Fruit fly (Drosophila melanogaster) whole organism, wandering third instar larva: ENCODE measurements around the gene CG17190.

Experiments used
- Abd-B ChIP-seq: fragments of >200 bp; optimal IDR thresholded peaks from 2 replicates; lab custom pipeline; 2017; ENCODE audit warnings: missing biosample characterization, missing genetic modification characterization
- CG32264 ChIP-seq: fragments of 200-800 bp; sonication (Bioruptor generic); optimal IDR thresholded peaks from 2 replicates; lab custom pipeline; 2016; ENCODE audit warnings: missing biosample characterization, missing genetic modification characterization
- CG9705 ChIP-seq: fragments of 200-800 bp; sonication (Bioruptor generic); optimal IDR thresholded peaks from 2 replicates; lab custom pipeline; 2018; ENCODE audit warnings: missing biosample characterization, mild to moderate bottlenecking, missing genetic modification characterization
- CrebA ChIP-seq: fragments of 200-800 bp; sonication (Bioruptor generic); optimal IDR thresholded peaks from 2 replicates; lab custom pipeline; 2016; ENCODE audit warnings: missing biosample characterization, mild to moderate bottlenecking, missing genetic modification characterization, borderline replicate concordance
- Dfd ChIP-seq: fragments of >200 bp; optimal IDR thresholded peaks from 2 replicates; lab custom pipeline; 2017; ENCODE audit warnings: missing biosample characterization, missing genetic modification characterization
- Dif ChIP-seq: fragments of 200-275, 200-300 bp; sonication (Bioruptor generic); optimal IDR thresholded peaks from 2 replicates; lab custom pipeline; 2018; ENCODE audit warnings: missing biosample characterization, missing genetic modification characterization; ENCODE audit not compliant: partially characterized antibody
- GATAd ChIP-seq: sonication (Bioruptor generic); optimal IDR thresholded peaks from 2 replicates; lab custom pipeline; 2016; ENCODE audit warnings: missing biosample characterization, missing genetic modification characterization
- HLH106 ChIP-seq: fragments of 200-800 bp; optimal IDR thresholded peaks from 3 replicates; lab custom pipeline; 2019; ENCODE audit warnings: missing biosample characterization, mild to moderate bottlenecking, missing genetic modification characterization, moderate library complexity
- Hnf4 ChIP-seq: fragments of 200-800 bp; sonication (Bioruptor generic); optimal IDR thresholded peaks from 2 replicates; lab custom pipeline; 2016; ENCODE audit warnings: missing biosample characterization, mild to moderate bottlenecking, missing genetic modification characterization
- Hr78 ChIP-seq: fragments of >200 bp; optimal IDR thresholded peaks from 2 replicates; lab custom pipeline; 2017; ENCODE audit warnings: missing biosample characterization, missing genetic modification characterization
- Hr83 ChIP-seq: fragments of 200-300 bp; sonication (Bioruptor generic); optimal IDR thresholded peaks from 2 replicates; lab custom pipeline; 2016; ENCODE audit warnings: missing biosample characterization, mild to moderate bottlenecking, missing genetic modification characterization, moderate library complexity; ENCODE audit not compliant: poor library complexity, severe bottlenecking
- Jra ChIP-seq: sonication (Bioruptor generic); optimal IDR thresholded peaks from 2 replicates; lab custom pipeline; 2016; ENCODE audit warnings: missing biosample characterization, missing genetic modification characterization
- Mio ChIP-seq: sonication (Bioruptor generic); optimal IDR thresholded peaks from 2 replicates; lab custom pipeline; 2016; ENCODE audit warnings: missing biosample characterization, missing genetic modification characterization
- Myc ChIP-seq: fragments of >200 bp; optimal IDR thresholded peaks from 2 replicates; lab custom pipeline; 2017
- N ChIP-seq: fragments of >200 bp; optimal IDR thresholded peaks from 2 replicates; lab custom pipeline; 2018; ENCODE audit warnings: missing biosample characterization, missing external identifiers, missing genetic modification characterization
- OdsH ChIP-seq: fragments of 200-800 bp; sonication (Bioruptor generic); optimal IDR thresholded peaks from 2 replicates; lab custom pipeline; 2016; ENCODE audit warnings: missing biosample characterization, mild to moderate bottlenecking, missing genetic modification characterization
- Rel ChIP-seq, 2 experiments: fragments of 200-800 bp; sonication (Bioruptor generic) in 1 of 2; optimal IDR thresholded peaks; 2 replicates in 1 of 2; 3 replicates in 1 of 2; lab custom pipeline; 2016 to 2019; ENCODE audit warnings: mild to moderate bottlenecking in 2 of 2, missing biosample characterization in 2 of 2, missing genetic modification characterization in 2 of 2, moderate library complexity in 1 of 2
- Sp1 ChIP-seq: fragments of 200-800 bp; sonication (Bioruptor generic); optimal IDR thresholded peaks from 3 replicates; lab custom pipeline; 2019; ENCODE audit warnings: missing biosample characterization, mild to moderate bottlenecking, missing genetic modification characterization, moderate library complexity
- Vsx2 ChIP-seq: fragments of 200-300, 225-300 bp; sonication (Bioruptor generic); optimal IDR thresholded peaks from 2 replicates; lab custom pipeline; 2018; ENCODE audit warnings: missing biosample characterization, missing genetic modification characterization; ENCODE audit not compliant: partially characterized antibody
- br ChIP-seq: fragments of 200-800 bp; sonication (Bioruptor generic); optimal IDR thresholded peaks from 2 replicates; lab custom pipeline; 2016; ENCODE audit warnings: missing biosample characterization, missing genetic modification characterization
- brk ChIP-seq: fragments of 200-800 bp; sonication (Bioruptor generic); optimal IDR thresholded peaks from 2 replicates; lab custom pipeline; 2016; ENCODE audit warnings: missing biosample characterization, mild to moderate bottlenecking, missing genetic modification characterization
- dl ChIP-seq, 2 experiments: fragments of 175-275, 200-275 bp in 1 of 2; fragments of 200-275 bp in 1 of 2; sonication (Bioruptor generic); optimal IDR thresholded peaks; lab custom pipeline; 2018; ENCODE audit warnings: mild to moderate bottlenecking in 2 of 2, missing biosample characterization in 2 of 2, missing genetic modification characterization in 2 of 2, moderate library complexity in 2 of 2; ENCODE audit not compliant: partially characterized antibody in 2 of 2, insufficient read depth in 1 of 2
- dmrt93B ChIP-seq: fragments of 200-800 bp; sonication (Bioruptor generic); optimal IDR thresholded peaks from 2 replicates; lab custom pipeline; 2018; ENCODE audit warnings: missing biosample characterization, mild to moderate bottlenecking, missing genetic modification characterization
- dsf ChIP-seq: sonication (Bioruptor generic); optimal IDR thresholded peaks from 2 replicates; lab custom pipeline; 2016; ENCODE audit warnings: missing biosample characterization, missing genetic modification characterization, borderline replicate concordance
- ey ChIP-seq: fragments of 200-800 bp; sonication (Bioruptor generic); optimal IDR thresholded peaks from 2 replicates; lab custom pipeline; 2016; ENCODE audit warnings: missing biosample characterization, missing genetic modification characterization
- foxo ChIP-seq, 2 experiments: fragments of 200-800 bp; sonication (Bioruptor generic); optimal IDR thresholded peaks; 2 replicates in 1 of 2; 3 replicates in 1 of 2; lab custom pipeline; 2016 to 2017; ENCODE audit warnings: missing biosample characterization in 2 of 2, missing genetic modification characterization in 2 of 2
- fru ChIP-seq: fragments of 200-800 bp; sonication (Bioruptor generic); optimal IDR thresholded peaks from 3 replicates; lab custom pipeline; 2016; ENCODE audit warnings: missing biosample characterization, mild to moderate bottlenecking, missing genetic modification characterization
- h ChIP-seq: fragments of 200-800 bp; sonication (Bioruptor generic); optimal IDR thresholded peaks from 3 replicates; lab custom pipeline; 2016; ENCODE audit warnings: missing biosample characterization, mild to moderate bottlenecking, missing genetic modification characterization
- jim ChIP-seq: fragments of 175-275, 200-325 bp; sonication (Bioruptor generic); optimal IDR thresholded peaks from 2 replicates; lab custom pipeline; 2016; ENCODE audit warnings: missing biosample characterization, mild to moderate bottlenecking, missing genetic modification characterization
- lola ChIP-seq: fragments of >200 bp; optimal IDR thresholded peaks from 2 replicates; lab custom pipeline; 2017; ENCODE audit warnings: missing biosample characterization, missing genetic modification characterization
- pan ChIP-seq: fragments of >200 bp; optimal IDR thresholded peaks from 2 replicates; lab custom pipeline; 2017
- psq ChIP-seq: fragments of 200-800 bp; sonication (Bioruptor generic); optimal IDR thresholded peaks from 3 replicates; lab custom pipeline; 2017; ENCODE audit warnings: missing biosample characterization, mild to moderate bottlenecking, missing genetic modification characterization, moderate library complexity
- rgr ChIP-seq: fragments of 200-800 bp; sonication (Bioruptor generic); optimal IDR thresholded peaks from 3 replicates; lab custom pipeline; 2016; ENCODE audit warnings: missing biosample characterization, mild to moderate bottlenecking, missing genetic modification characterization
- sage ChIP-seq: fragments of 200-800 bp; sonication (Bioruptor generic); optimal IDR thresholded peaks from 2 replicates; lab custom pipeline; 2016; ENCODE audit warnings: missing biosample characterization, mild to moderate bottlenecking, missing genetic modification characterization
- sv ChIP-seq: fragments of 200-800 bp; sonication (Bioruptor generic); optimal IDR thresholded peaks from 3 replicates; lab custom pipeline; 2016; ENCODE audit warnings: missing biosample characterization, missing genetic modification characterization
- tai ChIP-seq: sonication (Bioruptor generic); optimal IDR thresholded peaks from 2 replicates; lab custom pipeline; 2016; ENCODE audit warnings: missing biosample characterization, missing genetic modification characterization
- usp ChIP-seq: fragments of >200 bp; optimal IDR thresholded peaks from 2 replicates; lab custom pipeline; 2017; ENCODE audit warnings: missing biosample characterization, missing genetic modification characterization
- woc ChIP-seq: sonication (Bioruptor generic); optimal IDR thresholded peaks from 2 replicates; lab custom pipeline; 2016; ENCODE audit warnings: missing biosample characterization, mild to moderate bottlenecking, missing genetic modification characterization

Gene CG17190

dm6 chr3R:20031043-20031763 lies 17.9 kb upstream of the CG17190 start, which contains the start of gene trem (continued):
- TF ChIP-seq Rel (GFP tag; optimal IDR thresholded peaks at IDR 0.05; lab: Kevin White, UChicago) (no peak), Rel (tag; optimal IDR thresholded peaks at IDR 0.05; lab: Kevin White, UChicago) (no peak), Hr78 (no peak), rgr (GFP tag; lab: Kevin White, UChicago) (peak; percentile 68), Myc (lab: Kevin White, UChicago) (no peak), Abd-B (GFP tag; lab: Kevin White, UChicago) (no peak), dmrt93B (GFP tag; lab: Kevin White, UChicago) (no peak), Sp1 (GFP tag; lab: Kevin White, UChicago) (peak; percentile 71)

dm6 chr3R:20027841-20028240 lies 14.5 kb upstream of the CG17190 start, which contains the start of the genes CG4424 and CG4854:
Gene CG4424, minus strand, starts transcription at chr3R:20028040.
Gene CG4854, plus strand, starts transcription at chr3R:20028058.
- TF ChIP-seq dsf (GFP tag; lab: Kevin White, UChicago) (no peak), Myc (lab: Kevin White, UChicago) (no peak), ey (GFP tag; lab: Kevin White, UChicago) (no peak), dmrt93B (GFP tag; lab: Kevin White, UChicago) (no peak), OdsH (GFP tag; lab: Kevin White, UChicago) (no peak), fru (no peak), Dfd (GFP tag; lab: Kevin White, UChicago) (no peak), Vsx2 (GFP tag; lab: Kevin White, UChicago) (no peak), h (GFP tag; lab: Kevin White, UChicago) (no peak), pan (no peak), sage (GFP tag; lab: Kevin White, UChicago) (no peak), Hr83 (GFP tag; lab: Kevin White, UChicago) (no peak), br (GFP tag; lab: Kevin White, UChicago) (no peak), tai (no peak)

dm6 chr3R:20021152-20021769 lies 8.0 kb upstream of the CG17190 start, which contains the start of the genes PIG-L and psidin:
Gene PIG-L, minus strand, starts transcription at chr3R:20021338.
Gene psidin, plus strand, starts transcription at chr3R:20021704.
- TF ChIP-seq psq (GFP tag; lab: Kevin White, UChicago) = peak; percentile 78
- TF ChIP-seq woc (GFP tag; lab: Kevin White, UChicago) = peak; percentile 81
- TF ChIP-seq dmrt93B (GFP tag; lab: Kevin White, UChicago) = no peak
- TF ChIP-seq Rel (GFP tag; optimal IDR thresholded peaks at IDR 0.05; lab: Kevin White, UChicago) = no peak
- peak; percentile 35 for TF ChIP-seq Rel (tag; optimal IDR thresholded peaks at IDR 0.05; lab: Kevin White, UChicago)
- TF ChIP-seq Mio = peak; percentile 25
- peak; percentile 69 for TF ChIP-seq Hr83 (GFP tag; lab: Kevin White, UChicago)
- TF ChIP-seq N (GFP tag; lab: Kevin White, UChicago) = no peak
- TF ChIP-seq jim (GFP tag; lab: Kevin White, UChicago) = no peak
- TF ChIP-seq Jra = no peak
- peak; percentile 80 for TF ChIP-seq br (GFP tag; lab: Kevin White, UChicago)
- TF ChIP-seq Hnf4 (GFP tag; lab: Kevin White, UChicago) = no peak
- TF ChIP-seq fru = peak; percentile 75
- TF ChIP-seq GATAd (GFP tag; lab: Kevin White, UChicago) = peak; percentile 86
- no peak for TF ChIP-seq CG32264 (GFP tag; lab: Kevin White, UChicago)
- TF ChIP-seq Hr78 = no peak
- TF ChIP-seq OdsH (GFP tag; lab: Kevin White, UChicago) = peak; percentile 81
- no peak for TF ChIP-seq Myc (lab: Kevin White, UChicago)
- no peak for TF ChIP-seq lola (GFP tag; lab: Kevin White, UChicago)
- peak; percentile 51 for TF ChIP-seq CG9705
- no peak for TF ChIP-seq usp (GFP tag; lab: Kevin White, UChicago)
- no peak for TF ChIP-seq Dif
- TF ChIP-seq tai = no peak
- no peak for TF ChIP-seq h (GFP tag; lab: Kevin White, UChicago)
- peak; percentile 72 for TF ChIP-seq dsf (GFP tag; lab: Kevin White, UChicago)
- TF ChIP-seq Sp1 (GFP tag; lab: Kevin White, UChicago) = peak; percentile 84
- TF ChIP-seq HLH106 (tag; lab: Kevin White, UChicago) = peak; percentile 91
- peak; percentile 82 for TF ChIP-seq ey (GFP tag; lab: Kevin White, UChicago)
- peak; percentile 21 for TF ChIP-seq Vsx2 (GFP tag; lab: Kevin White, UChicago)
- TF ChIP-seq rgr (GFP tag; lab: Kevin White, UChicago) = peak; percentile 88
- TF ChIP-seq Dfd (GFP tag; lab: Kevin White, UChicago) = no peak
- no peak for TF ChIP-seq CrebA
- TF ChIP-seq dl (GFP tag; optimal IDR thresholded peaks at IDR 0.05; lab: Kevin White, UChicago; ENCODE audit: insufficient read depth in 1 of 2, partially characterized antibody in 2 of 2) = no peak
- TF ChIP-seq Abd-B (GFP tag; lab: Kevin White, UChicago) = no peak
- no peak for TF ChIP-seq brk
- TF ChIP-seq sv (GFP tag; lab: Kevin White, UChicago) = peak; percentile 74
- TF ChIP-seq sage (GFP tag; lab: Kevin White, UChicago) = no peak
- no peak for TF ChIP-seq pan
- TF ChIP-seq foxo (GFP tag; optimal IDR thresholded peaks at IDR 0.05; lab: Kevin White, UChicago) = peak in 1 of 2 experiments; percentile 81
